Worm (Caenorhabditis elegans): ENCODE data around the gene Y46G5A.39.

DNA sequence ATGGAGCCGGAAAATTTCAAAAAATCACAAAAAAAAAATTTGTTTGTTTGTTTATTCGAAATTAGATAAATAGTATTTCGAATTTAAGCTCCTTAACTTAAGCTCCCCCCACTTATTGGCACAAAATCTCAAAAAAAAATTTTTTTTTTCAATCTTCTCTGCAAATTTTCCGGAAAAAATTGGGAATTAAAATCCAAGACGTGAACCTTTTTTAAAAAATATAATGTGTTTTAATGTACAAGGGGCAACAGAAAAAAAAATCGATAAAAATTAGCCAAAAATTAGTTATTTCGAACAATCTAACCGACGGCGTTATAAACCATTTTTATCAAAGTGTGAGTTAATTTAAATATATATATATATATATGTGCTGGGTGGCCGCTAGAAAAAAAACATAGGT is 20.8 kb upstream of the Y46G5A.39 start, which contains the start of gene Y46G5A.14:
- TF ChIP-seq ama-1 (optimal IDR thresholded peaks at IDR 0.05) (no peak), tbx-11 (GFP tag; IDR thresholded peaks at IDR 0.05) (no peak)
